Fruit fly (Drosophila melanogaster) whole organism, embryonic: ENCODE measurements around the gene CG3587.

ENCODE experiments used
- Adf1 ChIP-seq: fragments of 200-800 bp; sonication (Bioruptor generic); IDR thresholded peaks from 2 replicates; pipeline ENCODE4 v1.3.6; 2022; ENCODE audit warnings: missing biosample characterization, missing genetic modification characterization
- CG12104 ChIP-seq: fragments of 200-800 bp; sonication (Bioruptor generic); optimal IDR thresholded peaks from 3 replicates; lab custom pipeline; 2016; ENCODE audit warnings: missing biosample characterization, missing genetic modification characterization
- CG12659 ChIP-seq: fragments of 200-800 bp; sonication (Bioruptor generic); optimal IDR thresholded peaks from 3 replicates; lab custom pipeline; 2017; ENCODE audit warnings: mild to moderate bottlenecking, missing biosample characterization, missing genetic modification reagents, missing genetic modification characterization
- CG12744 ChIP-seq: fragments of 200-800 bp; sonication (Bioruptor generic); optimal IDR thresholded peaks from 2 replicates; lab custom pipeline; 2016; ENCODE audit warnings: missing biosample characterization, missing genetic modification characterization
- CG14667 ChIP-seq: fragments of 200-800 bp; sonication (Bioruptor generic); IDR thresholded peaks from 2 replicates; pipeline ENCODE4 v1.3.6; 2022; ENCODE audit warnings: missing biosample characterization, missing genetic modification characterization
- CG2120 ChIP-seq: fragments of 200-800 bp; sonication (Bioruptor generic); optimal IDR thresholded peaks from 3 replicates; lab custom pipeline; 2016; ENCODE audit warnings: missing biosample characterization, missing genetic modification characterization
- CG3163 ChIP-seq: fragments of 200-800 bp; sonication (Bioruptor generic); optimal IDR thresholded peaks from 3 replicates; lab custom pipeline; 2016; ENCODE audit warnings: missing biosample characterization, missing genetic modification characterization
- CG3281 ChIP-seq: fragments of 200-800 bp; sonication (Bioruptor generic); optimal IDR thresholded peaks from 3 replicates; lab custom pipeline; 2017; ENCODE audit warnings: missing biosample characterization, mild to moderate bottlenecking, missing genetic modification characterization
- CG3407 ChIP-seq: fragments of 200-800 bp; sonication (Bioruptor generic); optimal IDR thresholded peaks from 2 replicates; lab custom pipeline; 2018; ENCODE audit warnings: missing biosample characterization, mild to moderate bottlenecking, missing genetic modification characterization
- CG34224 ChIP-seq: fragments of 200-800 bp; sonication (Bioruptor generic); IDR thresholded peaks from 3 replicates; pipeline ENCODE4 v1.3.6; 2022; ENCODE audit warnings: missing biosample characterization, missing genetic modification characterization; ENCODE audit not compliant: partially characterized antibody
- CG4282 ChIP-seq: fragments of 200-800 bp; sonication (Bioruptor generic); optimal IDR thresholded peaks from 2 replicates; lab custom pipeline; 2016; ENCODE audit warnings: missing biosample characterization, missing genetic modification characterization
- CG4328 ChIP-seq: fragments of 200-800 bp; sonication (Bioruptor generic); optimal IDR thresholded peaks from 3 replicates; lab custom pipeline; 2017; ENCODE audit warnings: missing biosample characterization, missing genetic modification reagents, missing genetic modification characterization
- CG4617 ChIP-seq: fragments of 200-800 bp; sonication (Bioruptor generic); optimal IDR thresholded peaks from 3 replicates; lab custom pipeline; 2016; ENCODE audit warnings: missing biosample characterization, missing genetic modification characterization, borderline replicate concordance
- CG4854 ChIP-seq: fragments of 200-800 bp; sonication (Bioruptor generic); optimal IDR thresholded peaks from 2 replicates; lab custom pipeline; 2016; ENCODE audit warnings: missing biosample characterization, missing genetic modification characterization, inconsistent platforms
- CG5953 ChIP-seq: fragments of 200-800 bp; sonication (Bioruptor generic); IDR thresholded peaks from 2 replicates; pipeline ENCODE4 v1.3.6; 2022; ENCODE audit warnings: missing biosample characterization, missing genetic modification characterization
- CG8388 ChIP-seq: fragments of 200-800 bp; sonication (Bioruptor generic); optimal IDR thresholded peaks from 2 replicates; lab custom pipeline; 2019; ENCODE audit warnings: missing biosample characterization, mild to moderate bottlenecking, missing genetic modification characterization, moderate library complexity
- CoRest ChIP-seq: fragments of 200-800 bp; sonication (Bioruptor generic); optimal IDR thresholded peaks from 3 replicates; lab custom pipeline; 2018; ENCODE audit warnings: missing biosample characterization, mild to moderate bottlenecking, missing genetic modification characterization, moderate library complexity
- Dip3 ChIP-seq: fragments of 200-800 bp; sonication (Bioruptor generic); optimal IDR thresholded peaks from 3 replicates; lab custom pipeline; 2016; ENCODE audit warnings: missing biosample characterization, missing genetic modification characterization
- Doc2 ChIP-seq: fragments of 200-800 bp; sonication (Bioruptor generic); IDR thresholded peaks from 2 replicates; pipeline ENCODE4 v1.3.6; 2022; ENCODE audit warnings: missing biosample characterization, missing genetic modification characterization
- Drgx ChIP-seq: fragments of 200-800 bp; sonication (Bioruptor generic); IDR thresholded peaks from 2 replicates; pipeline ENCODE4 v1.3.6; 2022; ENCODE audit warnings: missing biosample characterization, missing genetic modification characterization
- E2f2 ChIP-seq: fragments of 200-800 bp; sonication (Bioruptor generic); IDR thresholded peaks from 2 replicates; pipeline ENCODE4 v1.3.6; 2022; ENCODE audit warnings: missing biosample characterization, missing genetic modification characterization
- HLH4C ChIP-seq: fragments of 200-800 bp; sonication (Bioruptor generic); IDR thresholded peaks from 3 replicates; pipeline ENCODE4 v1.3.6; 2022; ENCODE audit warnings: missing biosample characterization, missing genetic modification characterization; ENCODE audit not compliant: partially characterized antibody
- Hand ChIP-seq: fragments of 200-800 bp; sonication (Bioruptor generic); optimal IDR thresholded peaks from 2 replicates; lab custom pipeline; 2017; ENCODE audit warnings: mild to moderate bottlenecking, missing biosample characterization, missing genetic modification reagents, missing genetic modification characterization
- Hr39 ChIP-seq: fragments of >200 bp; optimal IDR thresholded peaks from 2 replicates; lab custom pipeline; 2017
- Lhr ChIP-seq: fragments of 200-800 bp; sonication (Bioruptor generic); optimal IDR thresholded peaks from 3 replicates; lab custom pipeline; 2017; ENCODE audit warnings: mild to moderate bottlenecking, missing biosample characterization, missing genetic modification reagents, missing genetic modification characterization
- Lpt ChIP-seq: fragments of >200 bp; optimal IDR thresholded peaks from 2 replicates; lab custom pipeline; 2018; ENCODE audit warnings: missing biosample characterization, missing genetic modification characterization
- Ptx1 ChIP-seq: fragments of 200-800 bp; sonication (Bioruptor generic); IDR thresholded peaks from 2 replicates; pipeline ENCODE4 v1.3.6; 2022; ENCODE audit warnings: missing biosample characterization, missing genetic modification characterization
- Usf ChIP-seq: fragments of 200-800 bp; sonication (Bioruptor generic); optimal IDR thresholded peaks from 2 replicates; lab custom pipeline; 2017; ENCODE audit warnings: missing genotype, missing biosample characterization, missing genetic modification characterization
- Vsx1 ChIP-seq: fragments of 200-800 bp; sonication (Bioruptor generic); optimal IDR thresholded peaks from 2 replicates; lab custom pipeline; 2017; ENCODE audit warnings: missing biosample characterization, mild to moderate bottlenecking, missing genetic modification characterization, missing genetic modification reagents
- amos ChIP-seq: fragments of 200-800 bp; sonication (Bioruptor generic); IDR thresholded peaks from 2 replicates; pipeline ENCODE4 v1.3.6; 2022; ENCODE audit warnings: missing biosample characterization, missing genetic modification characterization; ENCODE audit not compliant: partially characterized antibody
- cas ChIP-seq: fragments of 200-800 bp; sonication (Bioruptor generic); IDR thresholded peaks from 2 replicates; pipeline ENCODE4 v1.3.6; 2022; ENCODE audit warnings: missing biosample characterization, missing genetic modification characterization
- cg ChIP-seq: fragments of 200-800 bp; sonication (Bioruptor generic); optimal IDR thresholded peaks from 3 replicates; lab custom pipeline; 2019; ENCODE audit warnings: missing biosample characterization, mild to moderate bottlenecking, missing genetic modification characterization, moderate library complexity
- croc ChIP-seq: fragments of 200-800 bp; sonication (Bioruptor generic); conservative IDR thresholded peaks from 3 replicates; pipeline ENCODE4 v1.3.6; 2022; ENCODE audit warnings: missing biosample characterization, missing genetic modification characterization
- danr ChIP-seq: fragments of 200-800 bp; sonication (Bioruptor generic); IDR thresholded peaks from 2 replicates; pipeline ENCODE4 v1.3.6; 2022; ENCODE audit warnings: missing biosample characterization, missing genetic modification characterization
- dm ChIP-seq: fragments of 200-800 bp; sonication (Bioruptor generic); optimal IDR thresholded peaks from 3 replicates; lab custom pipeline; 2016; ENCODE audit warnings: missing biosample characterization, missing genetic modification characterization
- ems ChIP-seq: fragments of 200-800 bp; sonication (Bioruptor generic); optimal IDR thresholded peaks from 3 replicates; lab custom pipeline; 2016; ENCODE audit warnings: missing biosample characterization, missing genetic modification characterization
- ewg ChIP-seq: fragments of 200-800 bp; sonication (Bioruptor generic); optimal IDR thresholded peaks from 3 replicates; lab custom pipeline; 2017; ENCODE audit warnings: mild to moderate bottlenecking, missing biosample characterization, missing genetic modification reagents, missing genetic modification characterization
- fd3F ChIP-seq: fragments of 200-800 bp; sonication (Bioruptor generic); optimal IDR thresholded peaks from 2 replicates; lab custom pipeline; 2018; ENCODE audit warnings: missing biosample characterization, mild to moderate bottlenecking, missing genetic modification characterization, moderate library complexity
- gem ChIP-seq: fragments of 200-800 bp; sonication (Bioruptor generic); optimal IDR thresholded peaks from 2 replicates; lab custom pipeline; 2019; ENCODE audit warnings: missing biosample characterization, mild to moderate bottlenecking, missing genetic modification characterization, moderate library complexity
- her ChIP-seq: fragments of 200-800 bp; sonication (Bioruptor generic); optimal IDR thresholded peaks from 2 replicates; lab custom pipeline; 2016; ENCODE audit warnings: missing biosample characterization, missing genetic modification characterization
- inv ChIP-seq: fragments of 200-800 bp; sonication (Bioruptor generic); IDR thresholded peaks from 2 replicates; pipeline ENCODE4 v1.3.6; 2022; ENCODE audit warnings: missing biosample characterization, missing genetic modification characterization; ENCODE audit not compliant: partially characterized antibody
- jumu ChIP-seq: fragments of 200-800 bp; sonication (Bioruptor generic); optimal IDR thresholded peaks from 3 replicates; lab custom pipeline; 2016; ENCODE audit warnings: missing biosample characterization, missing genetic modification characterization
- ken ChIP-seq: fragments of 200-800 bp; sonication (Bioruptor generic); IDR thresholded peaks from 3 replicates; pipeline ENCODE4 v1.3.6; 2022; ENCODE audit warnings: missing biosample characterization, missing genetic modification characterization
- nmo ChIP-seq: fragments of 200-800 bp; sonication (Bioruptor generic); optimal IDR thresholded peaks from 2 replicates; lab custom pipeline; 2018; ENCODE audit warnings: missing biosample characterization, mild to moderate bottlenecking, missing genetic modification characterization, moderate library complexity
- phol ChIP-seq: fragments of 200-800 bp; sonication (Bioruptor generic); optimal IDR thresholded peaks from 3 replicates; lab custom pipeline; 2018; ENCODE audit warnings: missing biosample characterization, mild to moderate bottlenecking, missing genetic modification characterization, moderate library complexity
- pita ChIP-seq: fragments of 200-800 bp; sonication (Bioruptor generic); optimal IDR thresholded peaks from 2 replicates; lab custom pipeline; 2017; ENCODE audit warnings: missing biosample characterization, mild to moderate bottlenecking, missing genetic modification characterization
- scrt ChIP-seq: fragments of 200-800 bp; sonication (Bioruptor generic); optimal IDR thresholded peaks from 2 replicates; lab custom pipeline; 2018; ENCODE audit warnings: missing biosample characterization, mild to moderate bottlenecking, missing genetic modification characterization, moderate library complexity
- sob ChIP-seq: fragments of 200-800 bp; sonication (Bioruptor generic); IDR thresholded peaks from 2 replicates; pipeline ENCODE4 v1.3.6; 2022; ENCODE audit warnings: missing biosample characterization, missing genetic modification characterization
- sqz ChIP-seq: fragments of 200-800 bp; sonication (Bioruptor generic); optimal IDR thresholded peaks from 3 replicates; lab custom pipeline; 2018; ENCODE audit warnings: missing biosample characterization, mild to moderate bottlenecking, missing genetic modification characterization
- tx ChIP-seq: fragments of 200-800 bp; sonication (Bioruptor generic); optimal IDR thresholded peaks from 2 replicates; lab custom pipeline; 2016; ENCODE audit warnings: missing biosample characterization, missing genetic modification characterization

CG3587 gene

dm6 chrX:1951391-1952066 lies 11.4 kb downstream of the CG3587 start (continued):
- TF ChIP-seq CG4282 (GFP tag; lab: Kevin White, UChicago) (peak; percentile 87), CG5953 (peak; percentile 91), Ptx1 (GFP tag; lab: Robert Waterston, UW) (peak; percentile 91), phol (tag; lab: Kevin White, UChicago) (peak; percentile 94), sob (GFP tag; lab: Robert Waterston, UW) (peak; percentile 93), CG2120 (GFP tag; lab: Kevin White, UChicago) (peak; percentile 96), scrt (GFP tag; lab: Kevin White, UChicago) (peak; percentile 93), ems (GFP tag; lab: Kevin White, UChicago) (peak; percentile 97), CG34224 (GFP tag; lab: Robert Waterston, UW) (no peak), CG3281 (GFP tag; lab: Kevin White, UChicago) (peak; percentile 95), pita (GFP tag; lab: Kevin White, UChicago) (no peak), Doc2 (GFP tag; lab: Robert Waterston, UW) (peak; percentile 21; the same call in 1 of the 2 replicates), CG4328 (GFP tag; lab: Kevin White, UChicago) (peak; percentile 82), Lpt (GFP tag; lab: Kevin White, UChicago) (no peak), sqz (peak; percentile 83), CG3163 (peak; percentile 99), CG14667 (GFP tag; lab: Robert Waterston, UW) (peak; percentile 88), croc (GFP tag; lab: Robert Waterston, UW) (peak; percentile 90), Dip3 (GFP tag; lab: Kevin White, UChicago) (peak; percentile 95), CG3407 (GFP tag; lab: Kevin White, UChicago) (peak; percentile 90), Lhr (GFP tag; lab: Kevin White, UChicago) (peak; percentile 87), Vsx1 (peak; percentile 91), CG12744 (peak; percentile 91), cas (peak; percentile 79), inv (GFP tag; lab: Robert Waterston, UW) (no peak), CG4617 (peak; percentile 91), dm (GFP tag; lab: Kevin White, UChicago) (peak; percentile 88), HLH4C (GFP tag; lab: Robert Waterston, UW) (no peak), danr (GFP tag; lab: Robert Waterston, UW) (peak; percentile 76; the same call in 1 of the 2 replicates), Drgx (GFP tag; lab: Robert Waterston, UW) (peak; percentile 98), ken (GFP tag; lab: Robert Waterston, UW) (peak; percentile 93), CG12104 (peak; percentile 80), Adf1 (GFP tag; lab: Robert Waterston, UW) (peak; percentile 42; the same call in 1 of the 2 replicates), CG8388 (GFP tag; lab: Kevin White, UChicago) (peak; percentile 95), fd3F (GFP tag; lab: Kevin White, UChicago) (peak; percentile 82), amos (no peak), CG4854 (peak; percentile 89), ewg (GFP tag; lab: Kevin White, UChicago) (peak; percentile 92), cg (GFP tag; lab: Kevin White, UChicago) (peak; percentile 72), CoRest (tag; lab: Kevin White, UChicago) (peak; percentile 91), gem (peak; percentile 96), nmo (GFP tag; lab: Kevin White, UChicago) (peak; percentile 94), E2f2 (GFP tag; lab: Robert Waterston, UW) (peak; percentile 74), CG12659 (GFP tag; lab: Kevin White, UChicago) (peak; percentile 95), jumu (peak; percentile 96), her (GFP tag; lab: Kevin White, UChicago) (peak; percentile 95), Hand (GFP tag; lab: Kevin White, UChicago) (peak; percentile 93), Usf (GFP tag; lab: Kevin White, UChicago) (peak; percentile 81), Hr39 (lab: Kevin White, UChicago) (no peak), tx (GFP tag; lab: Kevin White, UChicago) (peak; percentile 90)
